Fruit fly (Drosophila melanogaster) whole organism, prepupa: ENCODE measurements around the gene CG31998.

Source experiments
- Blimp-1 ChIP-seq: fragments of 200-800 bp; sonication (Bioruptor generic); optimal IDR thresholded peaks from 3 replicates; lab custom pipeline; 2017; ENCODE audit warnings: missing biosample characterization, missing genetic modification characterization, mild to moderate bottlenecking, moderate library complexity, missing genetic modification reagents
- CG10631 ChIP-seq: fragments of 200-800 bp; sonication (Bioruptor generic); optimal IDR thresholded peaks from 2 replicates; lab custom pipeline; 2016; ENCODE audit warnings: missing biosample characterization, missing genetic modification characterization
- CG11294 ChIP-seq: fragments of 200-800 bp; sonication (Bioruptor generic); IDR thresholded peaks from 2 replicates; pipeline ENCODE4 v1.3.6; 2022; ENCODE audit warnings: missing biosample characterization, missing genetic modification characterization
- Ets96B ChIP-seq: fragments of 200-800 bp; optimal IDR thresholded peaks from 2 replicates; lab custom pipeline; 2019; ENCODE audit warnings: missing biosample characterization, mild to moderate bottlenecking, missing genetic modification characterization, moderate library complexity
- Gug ChIP-seq: fragments of 200-800 bp; sonication (Bioruptor generic); IDR thresholded peaks from 2 replicates; pipeline ENCODE4 v1.3.6; 2022; ENCODE audit warnings: missing biosample characterization, missing genetic modification characterization
- Met ChIP-seq: fragments of 200-800 bp; sonication (Bioruptor generic); optimal IDR thresholded peaks from 3 replicates; lab custom pipeline; 2016; ENCODE audit warnings: missing biosample characterization, missing genetic modification characterization
- fd59A ChIP-seq: fragments of 200-800 bp; sonication (Bioruptor generic); optimal IDR thresholded peaks from 2 replicates; lab custom pipeline; 2017; ENCODE audit warnings: missing biosample characterization, mild to moderate bottlenecking, missing genetic modification characterization, missing genetic modification reagents

DNA sequence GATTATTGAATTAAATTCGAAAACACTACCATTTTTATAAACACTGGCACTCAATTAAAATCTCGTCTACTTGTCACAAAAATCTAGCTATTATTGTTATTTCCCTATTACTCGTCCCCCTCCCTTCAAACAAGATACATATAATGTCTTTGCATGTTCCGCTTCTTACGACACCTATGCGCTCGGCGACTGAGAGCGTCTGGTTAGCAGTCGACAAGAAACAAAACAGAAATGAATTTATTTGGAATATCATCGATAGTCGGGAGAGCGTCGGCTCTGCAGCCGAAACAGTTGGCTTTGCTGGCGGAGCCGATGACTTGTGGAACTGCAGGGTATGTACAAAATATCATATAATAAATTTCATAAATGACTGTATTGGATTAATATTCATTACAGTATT, 24.1 kb downstream of the CG31998 start:
- no peak for TF ChIP-seq CG11294 (GFP tag; lab: Robert Waterston, UW)
- TF ChIP-seq Met (GFP tag; lab: Kevin White, UChicago) = no peak
- no peak for TF ChIP-seq Blimp-1 (GFP tag; lab: Kevin White, UChicago)
- no peak for TF ChIP-seq CG10631 (GFP tag; lab: Kevin White, UChicago)
- no peak for TF ChIP-seq Gug (GFP tag; lab: Robert Waterston, UW)
- TF ChIP-seq Ets96B (tag; lab: Kevin White, UChicago) = no peak
- TF ChIP-seq fd59A (GFP tag; lab: Kevin White, UChicago) = no peak
